Worm (Caenorhabditis elegans) whole organism, L1 larva: Measurements from ENCODE around the gene C07A4.2.

ENCODE experiments used
- C04F5.9 ChIP-seq: sonication (generic microtip); optimal IDR thresholded peaks from 2 replicates; lab custom pipeline; 2016; ENCODE audit warnings: missing genetic modification characterization, missing compliant biosample characterization
- ama-1 ChIP-seq: fragments of 150-350 bp; optimal IDR thresholded peaks from 2 replicates; lab custom pipeline; 2014
- blmp-1 ChIP-seq: fragments of 150-350 bp; optimal IDR thresholded peaks from 2 replicates; lab custom pipeline; 2014; ENCODE audit warnings: missing biosample characterization, missing genetic modification characterization
- ces-1 ChIP-seq: fragments of 150-350 bp; optimal IDR thresholded peaks from 2 replicates; lab custom pipeline; 2014; ENCODE audit warnings: missing biosample characterization, missing genetic modification reagents, missing genetic modification characterization
- dsc-1 ChIP-seq: sonication (generic microtip); optimal IDR thresholded peaks from 2 replicates; lab custom pipeline; 2016; ENCODE audit warnings: mild to moderate bottlenecking, missing genetic modification characterization, missing compliant biosample characterization
- efl-1 ChIP-seq, 4 experiments: fragments of 150-350 bp; optimal IDR thresholded peaks in 3 of 4; peaks in 1 of 4; 1 replicate in 1 of 4; 2 replicates in 3 of 4; lab custom pipeline; 2014; ENCODE audit warnings: missing biosample characterization in 2 of 4, missing genetic modification characterization in 2 of 4, missing genetic modification reagents in 2 of 4
- egl-13 ChIP-seq: sonication (generic microtip); optimal IDR thresholded peaks from 2 replicates; lab custom pipeline; 2016; ENCODE audit warnings: missing genotype, missing genetic modification reagents, missing genetic modification characterization, missing compliant biosample characterization
- elt-2 ChIP-seq: sonication (generic microtip); optimal IDR thresholded peaks from 2 replicates; lab custom pipeline; 2016; ENCODE audit warnings: missing genetic modification characterization, mild to moderate bottlenecking, inconsistent platforms, missing compliant biosample characterization, missing genetic modification reagents
- elt-3 ChIP-seq, 6 experiments: fragments of 150-350 bp in 1 of 6; sonication (generic microtip); optimal IDR thresholded peaks; 2 replicates each; lab custom pipeline; 2017 to 2018; ENCODE audit warnings: missing biosample characterization in 6 of 6, missing genetic modification characterization in 6 of 6, inconsistent platforms in 1 of 6
- fkh-8 ChIP-seq: sonication (generic microtip); optimal IDR thresholded peaks from 2 replicates; lab custom pipeline; 2016; ENCODE audit warnings: mild to moderate bottlenecking, missing genetic modification characterization, missing compliant biosample characterization
- grh-1 ChIP-seq: fragments of 200-800 bp; sonication (Bioruptor generic); IDR thresholded peaks from 2 replicates; pipeline ENCODE4 v1.3.6; 2022; ENCODE audit warnings: missing genetic modification reagents, missing genetic modification characterization, missing compliant biosample characterization
- hlh-17 ChIP-seq: fragments of 200-800 bp; sonication (Bioruptor generic); optimal IDR thresholded peaks from 2 replicates; lab custom pipeline; 2018; ENCODE audit warnings: missing genetic modification characterization, mild to moderate bottlenecking, missing compliant biosample characterization, moderate library complexity, borderline replicate concordance
- hpl-2 ChIP-seq: fragments of 150-350 bp; optimal IDR thresholded peaks from 2 replicates; lab custom pipeline; 2014; ENCODE audit warnings: missing biosample characterization, missing genetic modification reagents, missing genetic modification characterization
- isw-1 ChIP-seq: fragments of 200-800 bp; sonication (Bioruptor generic); IDR thresholded peaks from 2 replicates; pipeline ENCODE4 v1.3.6; 2022; ENCODE audit warnings: missing genetic modification characterization, missing compliant biosample characterization
- jun-1 ChIP-seq: fragments of 150-350 bp; optimal IDR thresholded peaks from 2 replicates; lab custom pipeline; 2014; ENCODE audit warnings: missing biosample characterization, missing genetic modification reagents, missing genetic modification characterization
- lin-13 ChIP-seq: fragments of 150-350 bp; optimal IDR thresholded peaks from 2 replicates; lab custom pipeline; 2014; ENCODE audit warnings: missing biosample characterization, missing genetic modification reagents, missing genetic modification characterization
- lin-14 ChIP-seq: fragments of 200-800 bp; sonication (Bioruptor generic); optimal IDR thresholded peaks from 2 replicates; lab custom pipeline; 2018; ENCODE audit warnings: mild to moderate bottlenecking, missing genetic modification characterization, moderate library complexity, missing compliant biosample characterization
- lin-35 ChIP-seq, 2 experiments: fragments of 150-350 bp; optimal IDR thresholded peaks; 2 replicates each; lab custom pipeline; 2014; ENCODE audit warnings: missing biosample characterization in 2 of 2, missing genetic modification characterization in 2 of 2, missing genetic modification reagents in 2 of 2
- lsy-2 ChIP-seq, 2 experiments: fragments of 150-350 bp; optimal IDR thresholded peaks; 2 replicates each; lab custom pipeline; 2014; ENCODE audit warnings: missing biosample characterization in 2 of 2, missing genetic modification characterization in 2 of 2
- mab-9 ChIP-seq: fragments of 200-800 bp; sonication (Bioruptor generic); IDR thresholded peaks from 2 replicates; pipeline ENCODE4 v1.3.6; 2022; ENCODE audit warnings: missing genetic modification reagents, missing genetic modification characterization, missing compliant biosample characterization
- mep-1 ChIP-seq: fragments of 150-350 bp; optimal IDR thresholded peaks from 2 replicates; lab custom pipeline; 2014; ENCODE audit warnings: missing biosample characterization, missing genetic modification characterization
- nhr-19 ChIP-seq: fragments of 200-800 bp; sonication (Bioruptor generic); conservative IDR thresholded peaks from 2 replicates; pipeline ENCODE4 v1.3.6; 2022; ENCODE audit warnings: missing genetic modification characterization, missing compliant biosample characterization
- nhr-20 ChIP-seq: sonication (generic microtip); optimal IDR thresholded peaks from 2 replicates; lab custom pipeline; 2016; ENCODE audit warnings: mild to moderate bottlenecking, missing genetic modification characterization, missing compliant biosample characterization
- nhr-47 ChIP-seq: sonication (generic microtip); optimal IDR thresholded peaks from 2 replicates; lab custom pipeline; 2016; ENCODE audit warnings: mild to moderate bottlenecking, missing genetic modification characterization, moderate library complexity, missing compliant biosample characterization
- nhr-71 ChIP-seq: sonication (generic microtip); optimal IDR thresholded peaks from 2 replicates; lab custom pipeline; 2016; ENCODE audit warnings: mild to moderate bottlenecking, missing genetic modification characterization, moderate library complexity, missing compliant biosample characterization
- nhr-77 ChIP-seq: fragments of 150-350 bp; optimal IDR thresholded peaks from 2 replicates; lab custom pipeline; 2014; ENCODE audit warnings: missing biosample characterization, missing genetic modification characterization
- nhr-85 ChIP-seq: sonication (generic microtip); peaks from one replicate; lab custom pipeline; 2016; ENCODE audit warnings: missing genetic modification characterization, inconsistent platforms, missing compliant biosample characterization
- nhr-90 ChIP-seq: sonication (generic microtip); optimal IDR thresholded peaks from 2 replicates; lab custom pipeline; 2016; ENCODE audit warnings: mild to moderate bottlenecking, missing genetic modification characterization, missing compliant biosample characterization; ENCODE audit not compliant: poor library complexity
- pax-3 ChIP-seq: fragments of 200-800 bp; sonication (Bioruptor generic); optimal IDR thresholded peaks from 2 replicates; lab custom pipeline; 2018; ENCODE audit warnings: mild to moderate bottlenecking, missing genetic modification characterization, moderate library complexity, missing compliant biosample characterization
- snpc-4 ChIP-seq: fragments of 150-350 bp; optimal IDR thresholded peaks from 2 replicates; lab custom pipeline; 2014; ENCODE audit warnings: missing biosample characterization, missing genetic modification characterization
- snu-23 ChIP-seq: sonication (generic microtip); optimal IDR thresholded peaks from 2 replicates; lab custom pipeline; 2016; ENCODE audit warnings: missing genetic modification characterization, missing compliant biosample characterization
- sup-37 ChIP-seq: fragments of 200-800 bp; sonication (Bioruptor generic); optimal IDR thresholded peaks from 2 replicates; lab custom pipeline; 2018; ENCODE audit warnings: mild to moderate bottlenecking, missing genetic modification characterization, missing compliant biosample characterization
- tbx-2 ChIP-seq: sonication (generic microtip); optimal IDR thresholded peaks from 2 replicates; lab custom pipeline; 2016; ENCODE audit warnings: missing genetic modification characterization, missing compliant biosample characterization
- tlp-1 ChIP-seq: fragments of 150-350 bp; optimal IDR thresholded peaks from 2 replicates; lab custom pipeline; 2014; ENCODE audit warnings: missing biosample characterization, missing genetic modification characterization
- unc-130 ChIP-seq: fragments of 150-350 bp; optimal IDR thresholded peaks from 2 replicates; lab custom pipeline; 2017; ENCODE audit warnings: missing biosample characterization, missing genetic modification characterization, inconsistent platforms
- unc-30 ChIP-seq: sonication (generic microtip); optimal IDR thresholded peaks from 2 replicates; lab custom pipeline; 2017; ENCODE audit warnings: missing biosample characterization, missing genetic modification characterization
- zag-1 ChIP-seq: fragments of 150-350 bp; optimal IDR thresholded peaks from 2 replicates; lab custom pipeline; 2014; ENCODE audit warnings: missing biosample characterization, missing genetic modification characterization
- ztf-4 ChIP-seq: fragments of 150-350 bp; optimal IDR thresholded peaks from 2 replicates; lab custom pipeline; 2014; ENCODE audit warnings: missing biosample characterization, missing genetic modification characterization

The C07A4.2 gene

ce11 chrX:10215429-10215828, 43.4 kb downstream of the C07A4.2 start, which contains the start of gene F44A6.4:
Gene F44A6.4 (minus strand): TSS chrX:10215495.
- TF ChIP-seq hlh-17 (GFP tag; lab: Kevin White, UChicago) (no peak), efl-1 (optimal IDR thresholded peaks at IDR 0.05; lab: Kevin White, UChicago) (no peak), efl-1 (GFP tag; optimal IDR thresholded peaks at IDR 0.05 in 1 of 2; lab: Kevin White, UChicago) (peak in 1 of 2 experiments; percentile 45), zag-1 (no peak), blmp-1 (tag; lab: Kevin White, UChicago) (peak; percentile 81), sup-37 (GFP tag; lab: Kevin White, UChicago) (no peak), snpc-4 (no peak), elt-3 (tag; optimal IDR thresholded peaks at IDR 0.05; lab: Kevin White, UChicago) (no peak), egl-13 (no peak)

ce11 chrX:10216344-10216743, 44.3 kb downstream of the C07A4.2 start:
- TF ChIP-seq lin-35 (GFP tag; optimal IDR thresholded peaks at IDR 0.05; lab: Kevin White, UChicago) (peak in 1 of 2 experiments; percentile 31), nhr-20 (tag; lab: Kevin White, UChicago) (peak; percentile 8), grh-1 (no peak), efl-1 (optimal IDR thresholded peaks at IDR 0.05; lab: Kevin White, UChicago) (no peak), efl-1 (GFP tag; optimal IDR thresholded peaks at IDR 0.05 in 1 of 2; lab: Kevin White, UChicago) (peak in 1 of 2 experiments; percentile 61), nhr-71 (tag; lab: Kevin White, UChicago) (peak; percentile 8), elt-2 (tag; lab: Kevin White, UChicago) (peak; percentile 55), isw-1 (GFP tag; lab: Robert Waterston, UW) (no peak), elt-3 (tag; optimal IDR thresholded peaks at IDR 0.05; lab: Kevin White, UChicago) (no peak)

- TF ChIP-seq nhr-77 (tag; lab: Kevin White, UChicago) (no peak), lin-14 (GFP tag; lab: Kevin White, UChicago) (no peak), tbx-2 (no peak), mab-9 (GFP tag; lab: Robert Waterston, UW) (no peak), tlp-1 (no peak), C04F5.9 (no peak), hpl-2 (GFP tag; lab: Kevin White, UChicago) (no peak), elt-2 (tag; lab: Kevin White, UChicago) (peak; percentile 15), ztf-4 (peak; percentile 52), ama-1 (peak; percentile 12), dsc-1 (peak; percentile 21)
- TF ChIP-seq, all 84 proteins: peak for 4
Observed at ce11 chrX:10216857-10217256, 44.9 kb downstream of the C07A4.2 start.

- peak; percentile 60 for TF ChIP-seq snu-23
- no peak for TF ChIP-seq lin-13 (GFP tag; lab: Kevin White, UChicago)
- TF ChIP-seq jun-1: no peak
- TF ChIP-seq fkh-8: no peak
- peak; percentile 27 for TF ChIP-seq unc-130 (tag; lab: Kevin White, UChicago)
- peak; percentile 24 for TF ChIP-seq tbx-2
- no peak for TF ChIP-seq pax-3
- peak; percentile 40 for TF ChIP-seq blmp-1 (tag; lab: Kevin White, UChicago)
- TF ChIP-seq elt-3 (tag; optimal IDR thresholded peaks at IDR 0.05; lab: Kevin White, UChicago): peak in 2 of 6 experiments; percentile 50 to 62
- TF ChIP-seq elt-2 (tag; lab: Kevin White, UChicago): peak; percentile 79
- peak in 1 of 2 experiments; percentile 17 for TF ChIP-seq lsy-2 (tag; optimal IDR thresholded peaks at IDR 0.05; lab: Kevin White, UChicago)
- no peak for TF ChIP-seq ces-1 (GFP tag; lab: Kevin White, UChicago)
- peak in 1 of 2 experiments; percentile 34 for TF ChIP-seq lin-35 (GFP tag; optimal IDR thresholded peaks at IDR 0.05; lab: Kevin White, UChicago)
- peak; percentile 75 for TF ChIP-seq grh-1
- peak; percentile 91 for TF ChIP-seq nhr-85
- TF ChIP-seq ztf-4: peak; percentile 64
- peak; percentile 23 for TF ChIP-seq nhr-47 (tag; lab: Kevin White, UChicago)
- peak; percentile 71 for TF ChIP-seq nhr-90 (tag; lab: Kevin White, UChicago)
- TF ChIP-seq nhr-71 (tag; lab: Kevin White, UChicago): peak; percentile 79
- no peak for TF ChIP-seq efl-1 (optimal IDR thresholded peaks at IDR 0.05; lab: Kevin White, UChicago)
- TF ChIP-seq efl-1 (GFP tag; optimal IDR thresholded peaks at IDR 0.05 in 1 of 2; lab: Kevin White, UChicago): peak in 1 of 2 experiments; percentile 82
- TF ChIP-seq nhr-19 (GFP tag; lab: Robert Waterston, UW): peak; percentile 38; the same call in 1 of the 2 replicates
- TF ChIP-seq nhr-20 (tag; lab: Kevin White, UChicago): peak; percentile 81
- peak; percentile 18 for TF ChIP-seq mep-1 (tag; lab: Kevin White, UChicago)
- TF ChIP-seq lin-14 (GFP tag; lab: Kevin White, UChicago): peak; percentile 63
- TF ChIP-seq unc-30 (tag; lab: Kevin White, UChicago): no peak
Observed at ce11 chrX:10218779-10219178, 46.8 kb downstream of the C07A4.2 start, which contains the start of gene F44A6.5. Gene F44A6.5 (minus strand): TSS chrX:10218929.
